Fruit fly (Drosophila melanogaster) whole organism, embryonic: ENCODE results near the gene put.
A peak's percentile ranks its signal among the peaks of the same experiment; 100 is the strongest.

Source experiments
- Bgb ChIP-seq: fragments of 200-800 bp; sonication (Bioruptor generic); IDR thresholded peaks from 2 replicates; pipeline ENCODE4 v1.3.6; 2022; ENCODE audit warnings: missing biosample characterization, missing genetic modification characterization; ENCODE audit not compliant: partially characterized antibody
- CG10274 ChIP-seq: fragments of 200-800 bp; sonication (Bioruptor generic); optimal IDR thresholded peaks from 3 replicates; lab custom pipeline; 2017; ENCODE audit warnings: missing biosample characterization, mild to moderate bottlenecking, missing genetic modification characterization
- CG10543 ChIP-seq: fragments of 200-800 bp; sonication (Bioruptor generic); optimal IDR thresholded peaks from 3 replicates; lab custom pipeline; 2017; ENCODE audit warnings: missing biosample characterization, mild to moderate bottlenecking, missing genetic modification characterization, moderate library complexity
- CG11696 ChIP-seq: fragments of 200-800 bp; sonication (Bioruptor generic); IDR thresholded peaks from 2 replicates; pipeline ENCODE4 v1.3.6; 2022; ENCODE audit warnings: missing biosample characterization, missing genetic modification characterization
- CG12104 ChIP-seq: fragments of 200-800 bp; sonication (Bioruptor generic); optimal IDR thresholded peaks from 3 replicates; lab custom pipeline; 2016; ENCODE audit warnings: missing biosample characterization, missing genetic modification characterization
- CG13894 ChIP-seq: fragments of 200-800 bp; sonication (Bioruptor generic); optimal IDR thresholded peaks from 3 replicates; lab custom pipeline; 2018; ENCODE audit warnings: missing biosample characterization, mild to moderate bottlenecking, missing genetic modification characterization, moderate library complexity
- CG15479 ChIP-seq: fragments of 200-800 bp; sonication (Bioruptor generic); optimal IDR thresholded peaks from 3 replicates; lab custom pipeline; 2019; ENCODE audit warnings: missing biosample characterization, mild to moderate bottlenecking, missing genetic modification characterization, moderate library complexity
- CG1603 ChIP-seq: fragments of 200-800 bp; sonication (Bioruptor generic); optimal IDR thresholded peaks from 2 replicates; lab custom pipeline; 2019; ENCODE audit warnings: missing biosample characterization, mild to moderate bottlenecking, missing genetic modification characterization, moderate library complexity
- CG17361 ChIP-seq: fragments of 200-800 bp; sonication (Bioruptor generic); IDR thresholded peaks from 3 replicates; pipeline ENCODE4 v1.3.6; 2022; ENCODE audit warnings: missing biosample characterization, missing genetic modification characterization
- CG1792 ChIP-seq: fragments of 200-800 bp; sonication (Bioruptor generic); optimal IDR thresholded peaks from 2 replicates; lab custom pipeline; 2016; ENCODE audit warnings: missing biosample characterization, missing genetic modification characterization
- CG3847 ChIP-seq: fragments of 200-800 bp; sonication (Bioruptor generic); IDR thresholded peaks from 2 replicates; pipeline ENCODE4 v1.3.6; 2022; ENCODE audit warnings: missing biosample characterization, missing genetic modification characterization
- CG6272 ChIP-seq: fragments of 200-800 bp; sonication (Bioruptor generic); IDR thresholded peaks from 2 replicates; pipeline ENCODE4 v1.3.6; 2022; ENCODE audit warnings: missing biosample characterization, missing genetic modification characterization
- CG7556 ChIP-seq: fragments of 200-800 bp; sonication (Bioruptor generic); optimal IDR thresholded peaks from 2 replicates; lab custom pipeline; 2017; ENCODE audit warnings: missing biosample characterization, mild to moderate bottlenecking, missing genetic modification characterization
- CG8281 ChIP-seq: fragments of 200-800 bp; sonication (Bioruptor generic); optimal IDR thresholded peaks from 2 replicates; lab custom pipeline; 2018; ENCODE audit warnings: missing biosample characterization, mild to moderate bottlenecking, missing genetic modification characterization, moderate library complexity
- CG8944 ChIP-seq: fragments of 200-800 bp; sonication (Bioruptor generic); optimal IDR thresholded peaks from 3 replicates; lab custom pipeline; 2016; ENCODE audit warnings: missing biosample characterization, missing genetic modification characterization
- CHES-1-like ChIP-seq: fragments of 200-800 bp; sonication (Bioruptor generic); optimal IDR thresholded peaks from 2 replicates; lab custom pipeline; 2016; ENCODE audit warnings: missing biosample characterization, missing genetic modification characterization
- CkIIα-i1 ChIP-seq: fragments of 200-800 bp; sonication (Bioruptor generic); IDR thresholded peaks from 2 replicates; pipeline ENCODE4 v1.3.6; 2022; ENCODE audit warnings: missing biosample characterization, missing genetic modification characterization
- HLH4C ChIP-seq: fragments of 200-800 bp; sonication (Bioruptor generic); IDR thresholded peaks from 3 replicates; pipeline ENCODE4 v1.3.6; 2022; ENCODE audit warnings: missing biosample characterization, missing genetic modification characterization; ENCODE audit not compliant: partially characterized antibody
- Hmr ChIP-seq: fragments of 200-800 bp; sonication (Bioruptor generic); optimal IDR thresholded peaks from 3 replicates; lab custom pipeline; 2017; ENCODE audit warnings: mild to moderate bottlenecking, missing biosample characterization, missing genetic modification reagents, missing genetic modification characterization
- Hmx ChIP-seq: fragments of 200-800 bp; sonication (Bioruptor generic); optimal IDR thresholded peaks from 2 replicates; lab custom pipeline; 2016; ENCODE audit warnings: missing biosample characterization, missing genetic modification characterization
- Hr78 ChIP-seq, 2 experiments: fragments of 200-800 bp in 1 of 2; fragments of >200 bp in 1 of 2; sonication (Bioruptor generic) in 1 of 2; optimal IDR thresholded peaks; 2 replicates each; lab custom pipeline; 2017 to 2019; ENCODE audit warnings: missing biosample characterization in 2 of 2, missing genetic modification characterization in 2 of 2, mild to moderate bottlenecking in 1 of 2, moderate library complexity in 1 of 2
- Med ChIP-seq: fragments of 200-800 bp; sonication (Bioruptor generic); peaks from one replicate; lab custom pipeline; 2016; ENCODE audit warnings: missing biosample characterization, missing genetic modification characterization, mild to moderate bottlenecking, inconsistent platforms, moderate library complexity
- NK7.1 ChIP-seq: fragments of 200-800 bp; sonication (Bioruptor generic); optimal IDR thresholded peaks from 3 replicates; lab custom pipeline; 2016; ENCODE audit warnings: missing biosample characterization, missing genetic modification characterization
- Nf-YB ChIP-seq: fragments of 200-800 bp; sonication (Bioruptor generic); optimal IDR thresholded peaks from 3 replicates; lab custom pipeline; 2019; ENCODE audit warnings: missing biosample characterization, mild to moderate bottlenecking, missing genetic modification characterization, moderate library complexity
- Scr ChIP-seq: fragments of 200-800 bp; sonication (Bioruptor generic); IDR thresholded peaks from 2 replicates; pipeline ENCODE4 v1.3.6; 2022; ENCODE audit warnings: missing biosample characterization, missing genetic modification characterization; ENCODE audit not compliant: partially characterized antibody
- Sox102F ChIP-seq: fragments of 200-800 bp; sonication (Bioruptor generic); optimal IDR thresholded peaks from 2 replicates; lab custom pipeline; 2018; ENCODE audit warnings: missing biosample characterization, mild to moderate bottlenecking, missing genetic modification characterization, moderate library complexity
- Vsx1 ChIP-seq: fragments of 200-800 bp; sonication (Bioruptor generic); optimal IDR thresholded peaks from 2 replicates; lab custom pipeline; 2017; ENCODE audit warnings: missing biosample characterization, mild to moderate bottlenecking, missing genetic modification characterization, missing genetic modification reagents
- abd-A ChIP-seq: fragments of 200-800 bp; sonication (Bioruptor generic); optimal IDR thresholded peaks from 3 replicates; lab custom pipeline; 2019; ENCODE audit warnings: missing biosample characterization, mild to moderate bottlenecking, missing genetic modification characterization, moderate library complexity
- ac ChIP-seq: fragments of 200-800 bp; sonication (Bioruptor generic); optimal IDR thresholded peaks from 3 replicates; lab custom pipeline; 2017; ENCODE audit warnings: missing biosample characterization, mild to moderate bottlenecking, missing genetic modification characterization
- bsh ChIP-seq, 2 experiments: fragments of 200-800 bp; sonication (Bioruptor generic); optimal IDR thresholded peaks; 2 replicates each; lab custom pipeline; 2017 to 2018; ENCODE audit warnings: mild to moderate bottlenecking in 2 of 2, missing biosample characterization in 2 of 2, missing genetic modification characterization in 2 of 2, moderate library complexity in 1 of 2
- chinmo ChIP-seq: fragments of 200-800 bp; sonication (Bioruptor generic); IDR thresholded peaks from 4 replicates; pipeline ENCODE4 v1.3.6; 2022; ENCODE audit warnings: missing biosample characterization, missing genetic modification characterization; ENCODE audit not compliant: partially characterized antibody
- h ChIP-seq: fragments of >200 bp; optimal IDR thresholded peaks from 2 replicates; lab custom pipeline; 2017
- hth ChIP-seq: fragments of >200 bp; optimal IDR thresholded peaks from 2 replicates; lab custom pipeline; 2017; ENCODE audit warnings: inconsistent platforms
- ind ChIP-seq: fragments of 200-800 bp; sonication (Bioruptor generic); optimal IDR thresholded peaks from 3 replicates; lab custom pipeline; 2016; ENCODE audit warnings: missing biosample characterization, missing genetic modification characterization
- lmd ChIP-seq: fragments of 200-800 bp; sonication (Bioruptor generic); IDR thresholded peaks from 2 replicates; pipeline ENCODE4 v1.3.6; 2022; ENCODE audit warnings: missing biosample characterization, missing genetic modification characterization
- pfk ChIP-seq: fragments of 200-800 bp; sonication (Bioruptor generic); optimal IDR thresholded peaks from 2 replicates; lab custom pipeline; 2018; ENCODE audit warnings: missing biosample characterization, mild to moderate bottlenecking, missing genetic modification characterization, moderate library complexity
- prd ChIP-seq, 3 experiments: fragments of >200 bp in 2 of 3; fragments of 200-800 bp in 1 of 3; sonication (Bioruptor generic) in 1 of 3; optimal IDR thresholded peaks in 2 of 3; IDR thresholded peaks in 1 of 3; 2 replicates in 2 of 3; 3 replicates in 1 of 3; pipeline versions ENCODE4 v1.3.6 to Lab custom; 2017 to 2022; ENCODE audit warnings: missing biosample characterization in 1 of 3, missing genetic modification characterization in 1 of 3
- rib ChIP-seq: fragments of 200-800 bp; sonication (Bioruptor generic); IDR thresholded peaks from 2 replicates; pipeline ENCODE4 v1.3.6; 2022; ENCODE audit warnings: missing biosample characterization, missing genetic modification characterization
- schlank ChIP-seq: fragments of 200-800 bp; sonication (Bioruptor generic); optimal IDR thresholded peaks from 2 replicates; lab custom pipeline; 2018; ENCODE audit warnings: missing biosample characterization, mild to moderate bottlenecking, missing genetic modification characterization
- sisA ChIP-seq: fragments of 200-800 bp; sonication (Bioruptor generic); IDR thresholded peaks from 2 replicates; pipeline ENCODE4 v1.3.6; 2022; ENCODE audit warnings: missing biosample characterization, missing genetic modification characterization

put gene

DNA sequence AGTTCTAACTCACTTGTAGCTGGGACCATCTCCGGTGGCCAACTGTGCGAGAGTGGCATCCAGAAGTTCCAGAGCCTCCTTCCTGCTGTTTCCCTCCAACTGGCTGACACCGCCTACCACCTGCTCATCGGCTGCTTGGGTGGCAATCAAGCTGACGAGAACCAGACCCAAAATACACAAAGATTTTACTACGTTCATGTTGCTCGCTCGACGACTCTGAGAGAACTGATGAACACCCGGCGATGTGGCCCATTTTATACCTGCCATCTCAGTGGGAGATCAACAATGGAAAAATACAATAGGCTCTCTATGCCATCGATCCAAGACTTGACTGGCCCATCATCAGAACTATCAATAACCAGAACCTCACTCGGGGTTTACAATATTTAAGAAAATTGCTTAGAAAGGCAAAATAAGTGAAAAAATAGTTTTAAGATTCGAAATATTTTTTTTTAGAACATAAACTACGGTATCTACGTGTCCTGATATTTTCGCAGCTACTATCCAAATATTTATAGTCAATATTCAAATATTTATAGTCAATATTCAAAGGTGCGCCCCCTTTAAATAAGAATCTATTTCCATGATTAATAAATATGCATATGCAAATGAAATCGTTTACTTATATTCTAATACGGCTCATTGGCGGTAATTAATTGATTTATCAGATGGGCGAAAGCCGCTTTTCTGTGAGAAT, 55.9 kb downstream of the put start, which contains the start of gene Cys (continued):
- TF ChIP-seq Hmr (GFP tag; lab: Kevin White, UChicago) (peak; percentile 30), CG11696 (GFP tag; lab: Robert Waterston, UW) (no peak), CHES-1-like (GFP tag; lab: Kevin White, UChicago) (no peak), Scr (GFP tag; lab: Robert Waterston, UW) (peak; percentile 9; the same call in 1 of the 2 replicates), CG6272 (GFP tag; lab: Robert Waterston, UW) (no peak), ac (GFP tag; lab: Kevin White, UChicago) (peak; percentile 42), Vsx1 (GFP tag; lab: Kevin White, UChicago) (peak; percentile 38), CG7556 (GFP tag; lab: Kevin White, UChicago) (no peak), hth (no peak), CG15479 (GFP tag; lab: Kevin White, UChicago) (no peak), sisA (GFP tag; lab: Robert Waterston, UW) (no peak), bsh (GFP tag; optimal IDR thresholded peaks at IDR 0.05; lab: Kevin White, UChicago) (peak in 1 of 2 experiments; percentile 52), CkIIα-i1 (GFP tag; lab: Robert Waterston, UW) (no peak), CG1792 (GFP tag; lab: Kevin White, UChicago) (no peak), CG8944 (GFP tag; lab: Kevin White, UChicago) (no peak), Hr78 (GFP tag; optimal IDR thresholded peaks at IDR 0.05; lab: Kevin White, UChicago) (peak in 1 of 2 experiments; percentile 74), CG12104 (no peak), CG1603 (tag; lab: Kevin White, UChicago) (peak; percentile 13), pfk (peak; percentile 42), h (lab: Kevin White, UChicago) (no peak), Sox102F (peak; percentile 38), ind (GFP tag; lab: Kevin White, UChicago) (no peak), CG10274 (GFP tag; lab: Kevin White, UChicago) (no peak), lmd (GFP tag; lab: Robert Waterston, UW) (no peak), CG3847 (peak; percentile 16; the same call in 1 of the 2 replicates), abd-A (tag; lab: Kevin White, UChicago) (peak; percentile 31), HLH4C (0 out of 3 replicates have a peak, but pooled peaks have one; percentile 12), Med (GFP tag; lab: Kevin White, UChicago) (peak; percentile 78), rib (GFP tag; lab: Robert Waterston, UW) (0 out of 2 replicates have a peak, but pooled peaks have one; percentile 31), CG8281 (tag; lab: Kevin White, UChicago) (peak; percentile 55), CG17361 (GFP tag; lab: Robert Waterston, UW) (peak; percentile 38; the same call in 2 of the 3 replicates), NK7.1 (GFP tag; lab: Kevin White, UChicago) (no peak), schlank (peak; percentile 9), Nf-YB (GFP tag; lab: Kevin White, UChicago) (no peak), prd (optimal IDR thresholded peaks at IDR 0.05; lab: Kevin White, UChicago) (no peak), prd (GFP tag; IDR thresholded peaks at IDR 0.05; lab: Robert Waterston, UW) (peak; percentile 22; the same call in 1 of the 3 replicates), Bgb (GFP tag; lab: Robert Waterston, UW) (peak; percentile 27; the same call in 1 of the 2 replicates), chinmo (peak; percentile 23; the same call in 1 of the 4 replicates), CG10543 (GFP tag; lab: Kevin White, UChicago) (peak; percentile 20), Hmx (GFP tag; lab: Kevin White, UChicago) (no peak), CG13894 (tag; lab: Kevin White, UChicago) (peak; percentile 73)
